Worm (Caenorhabditis elegans) whole organism, L3 larva: ENCODE measurements around the gene math-20.
"Not testable (repeated sequence)": the region's sequence is repeated elsewhere in the genome, so short reads cannot be mapped to it uniquely, and the experiment has no call there.

Experiments used
- ZK546.5 ChIP-seq: sonication (generic microtip); optimal IDR thresholded peaks from 2 replicates; lab custom pipeline; 2017; ENCODE audit warnings: missing biosample characterization, missing genetic modification characterization
- aly-2 ChIP-seq: fragments of 150-350 bp; optimal IDR thresholded peaks from 2 replicates; lab custom pipeline; 2014; ENCODE audit warnings: missing biosample characterization, missing genetic modification characterization
- ceh-82 ChIP-seq: fragments of 150-350 bp; optimal IDR thresholded peaks from 2 replicates; lab custom pipeline; 2014; ENCODE audit warnings: missing biosample characterization, missing genetic modification characterization
- ceh-9 ChIP-seq: sonication (generic microtip); optimal IDR thresholded peaks from 2 replicates; lab custom pipeline; 2018; ENCODE audit warnings: missing biosample characterization, missing genetic modification characterization
- daf-12 ChIP-seq: fragments of 150-350 bp; optimal IDR thresholded peaks from 2 replicates; lab custom pipeline; 2014; ENCODE audit warnings: missing biosample characterization, missing genetic modification reagents, missing genetic modification characterization
- egl-27 ChIP-seq: sonication (generic microtip); optimal IDR thresholded peaks from 4 replicates; lab custom pipeline; 2017; ENCODE audit warnings: missing biosample characterization, missing genetic modification reagents, missing genetic modification characterization
- egl-5 ChIP-seq: fragments of 150-350 bp; optimal IDR thresholded peaks from 2 replicates; lab custom pipeline; 2017; ENCODE audit warnings: missing biosample characterization, missing genetic modification reagents, missing genetic modification characterization, inconsistent platforms
- elt-1 ChIP-seq: fragments of 150-350 bp; optimal IDR thresholded peaks from 2 replicates; lab custom pipeline; 2014; ENCODE audit warnings: missing biosample characterization, missing genetic modification characterization
- elt-2 ChIP-seq: sonication (generic microtip); optimal IDR thresholded peaks from 2 replicates; lab custom pipeline; 2016; ENCODE audit warnings: missing genetic modification reagents, mild to moderate bottlenecking, missing genetic modification characterization, missing compliant biosample characterization
- elt-3 ChIP-seq, 3 experiments: fragments of 150-350 bp in 1 of 3; sonication (generic microtip) in 2 of 3; optimal IDR thresholded peaks; 2 replicates in 2 of 3; 4 replicates in 1 of 3; lab custom pipeline; 2014 to 2017; ENCODE audit warnings: missing biosample characterization in 3 of 3, missing genetic modification characterization in 3 of 3
- eor-1 ChIP-seq, 2 experiments: fragments of 150-350 bp; optimal IDR thresholded peaks; 2 replicates each; lab custom pipeline; 2014 to 2018; ENCODE audit warnings: missing biosample characterization in 2 of 2, missing genetic modification characterization in 2 of 2
- fkh-2 ChIP-seq: fragments of 150-350 bp; optimal IDR thresholded peaks from 2 replicates; lab custom pipeline; 2014; ENCODE audit warnings: missing biosample characterization, missing genetic modification reagents, missing genetic modification characterization
- hmg-11 ChIP-seq: sonication (generic microtip); optimal IDR thresholded peaks from 2 replicates; lab custom pipeline; 2016; ENCODE audit warnings: missing genetic modification characterization, missing compliant biosample characterization
- jun-1 ChIP-seq: fragments of 150-350 bp; optimal IDR thresholded peaks from 2 replicates; lab custom pipeline; 2014; ENCODE audit warnings: missing biosample characterization, missing genetic modification reagents, missing genetic modification characterization
- lin-15B ChIP-seq: fragments of 150-350 bp; optimal IDR thresholded peaks from 2 replicates; lab custom pipeline; 2014; ENCODE audit warnings: missing biosample characterization, missing genetic modification characterization
- lin-39 ChIP-seq: fragments of 150-350 bp; optimal IDR thresholded peaks from 2 replicates; lab custom pipeline; 2018; ENCODE audit warnings: missing biosample characterization, missing genetic modification reagents, missing genetic modification characterization
- mdl-1 ChIP-seq: fragments of 150-350 bp; optimal IDR thresholded peaks from 2 replicates; lab custom pipeline; 2014; ENCODE audit warnings: missing biosample characterization, missing genetic modification characterization
- mml-1 ChIP-seq: fragments of 150-350 bp; sonication (generic microtip); optimal IDR thresholded peaks from 3 replicates; lab custom pipeline; 2014; ENCODE audit warnings: missing biosample characterization, missing genetic modification characterization
- nfya-1 ChIP-seq: sonication (generic microtip); optimal IDR thresholded peaks from 2 replicates; lab custom pipeline; 2017; ENCODE audit warnings: missing genetic modification characterization, mild to moderate bottlenecking, missing compliant biosample characterization, antibody characterized with exemption, moderate library complexity; ENCODE audit not compliant: insufficient read depth
- nhr-11 ChIP-seq: fragments of 150-350 bp; optimal IDR thresholded peaks from 2 replicates; lab custom pipeline; 2014; ENCODE audit warnings: missing biosample characterization, missing genetic modification characterization
- nhr-23 ChIP-seq: fragments of 150-350 bp; optimal IDR thresholded peaks from 2 replicates; lab custom pipeline; 2014; ENCODE audit warnings: missing biosample characterization, missing genetic modification reagents, missing genetic modification characterization
- nhr-237 ChIP-seq: fragments of 150-350 bp; optimal IDR thresholded peaks from 2 replicates; lab custom pipeline; 2014; ENCODE audit warnings: missing biosample characterization, missing genetic modification characterization
- nhr-25 ChIP-seq: sonication (generic microtip); optimal IDR thresholded peaks from 2 replicates; lab custom pipeline; 2017; ENCODE audit warnings: missing biosample characterization, missing genetic modification characterization
- nhr-28 ChIP-seq: fragments of 150-350 bp; optimal IDR thresholded peaks from 2 replicates; lab custom pipeline; 2014; ENCODE audit warnings: missing biosample characterization, missing genetic modification characterization
- nhr-43 ChIP-seq: sonication (generic microtip); optimal IDR thresholded peaks from 2 replicates; lab custom pipeline; 2016; ENCODE audit warnings: mild to moderate bottlenecking, missing genetic modification characterization, missing compliant biosample characterization; ENCODE audit not compliant: poor library complexity, severe bottlenecking
- nhr-67 ChIP-seq: fragments of 150-350 bp; optimal IDR thresholded peaks from 2 replicates; lab custom pipeline; 2014; ENCODE audit warnings: missing biosample characterization, missing genetic modification characterization
- pha-4 ChIP-seq: fragments of 150-350 bp; optimal IDR thresholded peaks from 2 replicates; lab custom pipeline; 2014; ENCODE audit warnings: missing biosample characterization, missing genetic modification reagents, missing genetic modification characterization
- pqm-1 ChIP-seq: fragments of 150-350 bp; optimal IDR thresholded peaks from 2 replicates; lab custom pipeline; 2017; ENCODE audit warnings: missing biosample characterization, missing genetic modification characterization, inconsistent platforms
- snpc-4 ChIP-seq: fragments of 150-350 bp; optimal IDR thresholded peaks from 2 replicates; lab custom pipeline; 2014; ENCODE audit warnings: missing biosample characterization, missing genetic modification characterization
- unc-39 ChIP-seq: sonication (generic microtip); optimal IDR thresholded peaks from 4 replicates; lab custom pipeline; 2017; ENCODE audit warnings: missing biosample characterization, missing genetic modification characterization
- unc-62 ChIP-seq: fragments of 150-350 bp; sonication (generic microtip); optimal IDR thresholded peaks from 4 replicates; lab custom pipeline; 2014; ENCODE audit warnings: missing biosample characterization, missing genetic modification reagents, missing genetic modification characterization
- zag-1 ChIP-seq: fragments of 150-350 bp; optimal IDR thresholded peaks from 2 replicates; lab custom pipeline; 2014; ENCODE audit warnings: missing biosample characterization, missing genetic modification characterization
- ztf-4 ChIP-seq: fragments of 150-350 bp; optimal IDR thresholded peaks from 2 replicates; lab custom pipeline; 2014; ENCODE audit warnings: missing biosample characterization, missing genetic modification characterization

The math-20 gene

ce11 chrII:1993738-1994137, 2.6 kb upstream of the math-20 start, which contains the start of gene math-21:
math-21 (plus strand) TSS chrII:1994038.
- no peak for TF ChIP-seq aly-2
- no peak for TF ChIP-seq fkh-2 (tag; lab: Kevin White, UChicago)
- no peak for TF ChIP-seq lin-15B (tag; lab: Kevin White, UChicago)
- no peak for TF ChIP-seq pha-4 (tag; lab: Kevin White, UChicago)
- no peak for TF ChIP-seq ztf-4 (tag; lab: Kevin White, UChicago)
- TF ChIP-seq mml-1 (tag; lab: Kevin White, UChicago), result no peak
- no peak for TF ChIP-seq nhr-28 (tag; lab: Kevin White, UChicago)
- TF ChIP-seq ZK546.5 (tag; lab: Kevin White, UChicago), result no peak
- no peak for TF ChIP-seq unc-39 (tag; lab: Kevin White, UChicago)
- TF ChIP-seq nhr-237 (tag; lab: Kevin White, UChicago), result no peak
- TF ChIP-seq zag-1 (tag; lab: Kevin White, UChicago), result no peak
- TF ChIP-seq nhr-43 (tag; lab: Kevin White, UChicago), result no peak
- TF ChIP-seq unc-62 (GFP tag; lab: Kevin White, UChicago), result no peak
- no peak for TF ChIP-seq egl-5 (tag; lab: Kevin White, UChicago)
- TF ChIP-seq, all 47 proteins: peak for 0

- TF ChIP-seq pqm-1 (tag; lab: Kevin White, UChicago) (peak; percentile 57), jun-1 (tag; lab: Kevin White, UChicago) (peak; percentile 8), pha-4 (tag; lab: Kevin White, UChicago) (peak; percentile 34), nhr-11 (peak; percentile 27), elt-1 (tag; lab: Kevin White, UChicago) (no peak), elt-2 (tag; lab: Kevin White, UChicago) (peak; percentile 83), nfya-1 (no peak)
Observed at ce11 chrII:1995744-1996143, 593 bp upstream of the math-20 start.

- TF ChIP-seq ceh-82, nhr-23, nhr-28 (tag; lab: Kevin White, UChicago): not testable (repeated sequence)
- TF ChIP-seq, all 47 proteins: peak for 0; not testable (repeated sequence) for 47
Observed at ce11 chrII:1998561-1998960, 2.2 kb downstream of the math-20 start, which contains the start of gene math-19. math-19 (plus strand) TSS chrII:1998861.

ce11 chrII:2000720-2001119, 4.4 kb downstream of the math-20 start, which contains the start of gene ceh-84:
ceh-84 (minus strand) TSS chrII:2000820.
- TF ChIP-seq lin-39; elt-3 (tag; optimal IDR thresholded peaks at IDR 0.05; lab: Kevin White, UChicago); snpc-4 (tag; lab: Kevin White, UChicago): not testable (repeated sequence)

- no peak for TF ChIP-seq nhr-43 (tag; lab: Kevin White, UChicago)
- TF ChIP-seq ceh-9, result no peak
- TF ChIP-seq egl-27 (tag; lab: Kevin White, UChicago), result no peak
- TF ChIP-seq nhr-25 (tag; lab: Kevin White, UChicago), result no peak
- TF ChIP-seq jun-1 (tag; lab: Kevin White, UChicago), result no peak
- no peak for TF ChIP-seq daf-12
Observed at ce11 chrII:2011179-2011578, 14.8 kb downstream of the math-20 start.

ce11 chrII:2012698-2013097, 16.4 kb downstream of the math-20 start, which contains the start of gene F59H6.15:
F59H6.15 (plus strand) TSS chrII:2012998.
- TF ChIP-seq jun-1 (tag; lab: Kevin White, UChicago) (no peak), elt-3 (tag; optimal IDR thresholded peaks at IDR 0.05; lab: Kevin White, UChicago) (no peak), eor-1 (tag; optimal IDR thresholded peaks at IDR 0.05; lab: Kevin White, UChicago) (no peak), lin-39 (no peak), daf-12 (no peak), zag-1 (tag; lab: Kevin White, UChicago) (no peak), nhr-67 (tag; lab: Kevin White, UChicago) (no peak), ceh-9 (no peak), unc-39 (tag; lab: Kevin White, UChicago) (no peak), hmg-11 (tag; lab: Kevin White, UChicago) (no peak), mdl-1 (tag; lab: Kevin White, UChicago) (no peak), ceh-82 (tag; lab: Kevin White, UChicago) (no peak), egl-5 (tag; lab: Kevin White, UChicago) (no peak)
- TF ChIP-seq, all 47 proteins: peak for 0
